Worm (Caenorhabditis elegans): ENCODE measurements around the gene col-118.

ce11 chrIV:8865343-8865742 lies 17.3 kb downstream of the col-118 start, which contains the start of gene C09G9.1:
- TF ChIP-seq ztf-23 (GFP tag; IDR thresholded peaks at IDR 0.05): no peak
- no peak for TF ChIP-seq ref-1 (GFP tag; conservative IDR thresholded peaks at IDR 0.05)
